Worm (Caenorhabditis elegans) whole organism, L3 larva: ENCODE measurements around the gene srh-45.

Experiments used
- R02D3.7 ChIP-seq: fragments of 150-350 bp; optimal IDR thresholded peaks from 2 replicates; lab custom pipeline; 2014; ENCODE audit warnings: missing biosample characterization, missing genetic modification characterization
- aly-2 ChIP-seq: fragments of 150-350 bp; optimal IDR thresholded peaks from 2 replicates; lab custom pipeline; 2014; ENCODE audit warnings: missing biosample characterization, missing genetic modification characterization
- mdl-1 ChIP-seq: fragments of 150-350 bp; optimal IDR thresholded peaks from 2 replicates; lab custom pipeline; 2014; ENCODE audit warnings: missing biosample characterization, missing genetic modification characterization
- nhr-25 ChIP-seq: sonication (generic microtip); optimal IDR thresholded peaks from 2 replicates; lab custom pipeline; 2017; ENCODE audit warnings: missing biosample characterization, missing genetic modification characterization
- skn-1 ChIP-seq: fragments of 150-350 bp; optimal IDR thresholded peaks from 2 replicates; lab custom pipeline; 2014; ENCODE audit warnings: missing biosample characterization, missing genetic modification characterization
- ztf-4 ChIP-seq: fragments of 150-350 bp; optimal IDR thresholded peaks from 2 replicates; lab custom pipeline; 2014; ENCODE audit warnings: missing biosample characterization, missing genetic modification characterization

DNA sequence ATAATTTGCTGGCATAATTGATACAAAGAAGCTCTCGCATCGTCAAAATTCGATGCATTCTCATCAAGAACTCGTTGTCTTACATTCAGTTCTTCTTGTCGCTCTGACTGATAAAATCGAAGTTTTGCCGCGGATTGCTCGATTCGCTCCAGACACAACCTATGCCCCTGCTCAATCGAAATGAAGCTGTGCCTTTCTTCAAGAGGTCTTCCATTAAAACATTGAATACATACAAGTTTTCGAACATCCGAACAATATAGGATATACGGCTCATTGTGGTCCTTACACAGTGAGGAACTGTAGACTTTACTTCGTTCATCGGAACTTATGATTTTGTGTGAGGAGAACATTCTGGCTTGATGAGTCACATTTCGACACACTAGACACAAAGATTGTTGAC, 16.1 kb upstream of the srh-45 start:
- TF ChIP-seq skn-1, result no peak
- TF ChIP-seq ztf-4 (tag; lab: Kevin White, UChicago), result no peak
- no peak for TF ChIP-seq mdl-1 (tag; lab: Kevin White, UChicago)
- no peak for TF ChIP-seq aly-2 (tag; lab: Kevin White, UChicago)
- TF ChIP-seq R02D3.7 (tag; lab: Kevin White, UChicago), result no peak
- no peak for TF ChIP-seq nhr-25 (tag; lab: Kevin White, UChicago)
